Fruit fly (Drosophila melanogaster) Kc167 (cell line): ENCODE results near the gene CG9130.

Experiments
- Myc ChIP-seq: fragments of >200 bp; optimal IDR thresholded peaks from 2 replicates; lab custom pipeline; 2017; ENCODE audit warnings: missing external identifiers
- Sin3A ChIP-seq: fragments of >200 bp; optimal IDR thresholded peaks from 2 replicates; lab custom pipeline; 2018; ENCODE audit warnings: missing external identifiers
- h ChIP-seq: fragments of >200 bp; optimal IDR thresholded peaks from 3 replicates; lab custom pipeline; 2018; ENCODE audit warnings: missing external identifiers
- insv ChIP-seq: fragments of >200 bp; optimal IDR thresholded peaks from 3 replicates; lab custom pipeline; 2018; ENCODE audit warnings: missing external identifiers
- psq ChIP-seq: fragments of >200 bp; optimal IDR thresholded peaks from 2 replicates; lab custom pipeline; 2017; ENCODE audit warnings: missing external identifiers
- ttk ChIP-seq: sonication (Bioruptor generic); optimal IDR thresholded peaks from 2 replicates; lab custom pipeline; 2017; ENCODE audit warnings: missing external identifiers

The CG9130 gene

DNA sequence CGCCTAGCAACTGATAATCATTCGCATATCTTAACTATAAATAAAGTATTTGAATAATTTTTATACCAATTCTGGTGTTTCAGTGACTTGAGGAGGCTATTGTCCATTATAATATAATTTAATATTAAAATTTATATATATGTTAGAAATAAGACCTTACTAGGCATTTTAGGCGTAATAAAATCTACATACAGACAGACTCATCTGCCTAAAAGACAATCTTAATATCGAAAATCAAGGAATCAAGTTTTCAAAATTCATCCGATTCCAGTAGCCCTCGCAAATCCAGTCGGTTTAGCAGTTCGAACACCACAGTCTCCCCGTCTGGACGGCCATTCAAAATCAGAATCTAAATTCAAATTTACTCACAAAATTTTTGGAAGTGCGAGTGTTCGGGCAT is at the start of gene CG9130, which contains the start of gene CG9133:
TSS of gene CG9130 (plus strand) at position 301 of the 400 bp plus-strand sequence.
TSS of gene CG9133 (plus strand) at position 301 of the 400 bp plus-strand sequence.
- TF ChIP-seq insv (lab: Kevin White, UChicago) (no peak), Myc (lab: Kevin White, UChicago) (no peak), h (no peak), Sin3A (lab: Kevin White, UChicago) (no peak), psq (lab: Kevin White, UChicago) (no peak), ttk (lab: Kevin White, UChicago) (no peak)

DNA sequence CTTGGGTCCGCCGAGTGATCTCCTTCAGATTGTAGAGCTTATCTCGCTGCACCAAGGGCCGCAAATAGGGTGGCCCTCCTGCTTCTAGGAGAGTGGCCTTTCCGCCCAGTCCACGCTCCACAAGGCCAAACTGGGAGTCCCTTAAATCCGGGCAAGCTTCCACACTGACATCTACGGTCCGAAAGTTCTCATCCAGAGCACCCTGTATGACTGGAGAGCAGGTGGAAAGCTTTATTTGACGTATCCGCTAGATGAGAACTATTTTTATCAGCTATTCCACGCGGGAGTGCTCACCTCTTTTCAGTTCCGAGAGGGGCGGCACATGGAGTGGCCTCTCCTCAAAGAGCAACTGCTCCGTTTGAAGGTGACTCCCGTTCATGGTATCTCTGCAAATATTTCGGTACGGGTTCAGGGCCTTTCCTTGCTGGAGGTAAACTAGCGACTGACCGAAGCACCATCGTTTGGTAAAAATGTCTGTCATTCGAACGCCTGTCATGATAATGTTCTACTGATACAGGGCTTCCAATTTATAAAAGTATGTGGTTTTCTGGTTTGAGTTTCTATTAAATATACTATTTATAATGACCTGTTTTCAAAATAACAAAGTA is 49.1 kb upstream of the CG9130 start, which contains the start of gene meep:
TSS of gene meep (minus strand) at position 449 of the 608 bp plus-strand sequence.
- TF ChIP-seq psq (lab: Kevin White, UChicago), result no peak
- no peak for TF ChIP-seq insv (lab: Kevin White, UChicago)
- TF ChIP-seq Sin3A (lab: Kevin White, UChicago), result no peak
- TF ChIP-seq h, result no peak
- TF ChIP-seq ttk (lab: Kevin White, UChicago), result no peak
- TF ChIP-seq Myc (lab: Kevin White, UChicago), result no peak

DNA sequence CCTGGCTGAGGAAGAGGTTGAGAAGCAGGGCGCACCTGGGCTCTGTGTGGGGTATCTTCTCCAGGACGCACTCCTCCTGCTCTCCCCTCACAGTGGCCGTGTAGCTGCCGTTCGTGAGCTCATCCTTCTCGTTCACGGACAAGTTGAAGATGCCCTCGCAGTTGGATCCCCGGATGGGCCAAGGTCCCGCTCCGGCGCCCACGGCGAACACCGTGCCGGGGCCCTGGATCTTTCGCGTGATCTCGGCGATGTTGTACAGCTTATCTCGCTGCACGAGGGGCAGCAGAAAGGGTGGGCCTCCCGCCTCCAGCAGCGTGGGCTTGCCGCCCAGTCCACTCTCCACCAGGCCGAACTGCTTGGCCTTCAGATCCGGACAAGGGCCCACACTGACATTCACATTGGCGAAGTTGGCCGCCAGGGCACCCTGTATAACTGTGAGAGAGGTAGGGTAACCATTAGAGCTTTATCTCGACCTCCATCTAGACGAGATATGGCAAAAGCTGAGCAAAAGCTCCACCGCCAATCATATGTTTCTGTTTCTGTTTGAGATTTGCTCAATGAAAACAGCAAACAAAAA is 47.9 kb upstream of the CG9130 start:
- no peak for TF ChIP-seq psq (lab: Kevin White, UChicago)
- TF ChIP-seq Myc (lab: Kevin White, UChicago), result no peak
- no peak for TF ChIP-seq insv (lab: Kevin White, UChicago)
- TF ChIP-seq ttk (lab: Kevin White, UChicago), result no peak

DNA sequence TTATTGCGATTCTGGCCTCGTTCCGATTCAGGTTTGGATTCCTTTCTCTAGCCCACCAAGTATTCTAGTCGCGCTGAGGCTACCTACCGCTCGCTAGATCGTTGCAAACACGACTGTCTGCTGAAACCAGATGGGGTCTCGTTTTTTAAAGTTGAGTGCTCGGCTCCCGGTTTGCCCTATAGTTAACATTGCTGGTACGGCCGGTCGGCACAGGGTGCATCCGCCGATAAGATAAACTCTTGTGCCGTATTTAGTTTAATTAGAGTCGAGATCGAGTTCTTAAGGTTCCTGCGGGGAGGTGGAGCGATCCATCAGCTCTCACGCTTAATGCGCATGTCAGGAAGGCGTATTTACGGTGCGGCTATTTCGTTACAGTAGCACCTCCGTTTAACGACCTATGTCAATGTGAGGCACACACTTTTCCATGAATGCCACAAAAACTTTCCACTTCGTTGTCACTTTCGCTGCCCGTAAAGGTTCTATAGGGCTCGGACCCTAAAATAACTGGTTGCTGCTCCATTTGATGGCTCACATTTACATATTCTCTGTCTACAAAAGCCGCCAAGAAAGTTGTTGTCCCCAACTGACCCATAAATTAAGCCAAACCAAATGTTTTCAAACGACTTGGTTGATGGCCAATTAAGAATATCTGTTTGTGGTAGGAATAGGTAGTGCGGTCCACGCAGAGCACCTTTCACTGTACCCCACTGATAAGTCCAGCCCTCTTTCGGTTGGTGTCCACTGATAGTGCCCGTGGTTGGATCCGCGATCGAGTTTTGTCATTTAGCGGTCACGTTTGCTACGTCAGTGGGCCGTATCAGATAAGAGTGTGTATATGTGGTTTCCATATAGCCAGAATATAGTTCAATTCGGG is 46.9 kb upstream of the CG9130 start, which contains the start of gene CG9119:
TSS of gene CG9119 (minus strand) at position 122 of the 874 bp plus-strand sequence.
- TF ChIP-seq h (no peak), ttk (lab: Kevin White, UChicago) (no peak), Sin3A (lab: Kevin White, UChicago) (no peak), psq (lab: Kevin White, UChicago) (no peak), Myc (lab: Kevin White, UChicago) (no peak), insv (lab: Kevin White, UChicago) (no peak)

DNA sequence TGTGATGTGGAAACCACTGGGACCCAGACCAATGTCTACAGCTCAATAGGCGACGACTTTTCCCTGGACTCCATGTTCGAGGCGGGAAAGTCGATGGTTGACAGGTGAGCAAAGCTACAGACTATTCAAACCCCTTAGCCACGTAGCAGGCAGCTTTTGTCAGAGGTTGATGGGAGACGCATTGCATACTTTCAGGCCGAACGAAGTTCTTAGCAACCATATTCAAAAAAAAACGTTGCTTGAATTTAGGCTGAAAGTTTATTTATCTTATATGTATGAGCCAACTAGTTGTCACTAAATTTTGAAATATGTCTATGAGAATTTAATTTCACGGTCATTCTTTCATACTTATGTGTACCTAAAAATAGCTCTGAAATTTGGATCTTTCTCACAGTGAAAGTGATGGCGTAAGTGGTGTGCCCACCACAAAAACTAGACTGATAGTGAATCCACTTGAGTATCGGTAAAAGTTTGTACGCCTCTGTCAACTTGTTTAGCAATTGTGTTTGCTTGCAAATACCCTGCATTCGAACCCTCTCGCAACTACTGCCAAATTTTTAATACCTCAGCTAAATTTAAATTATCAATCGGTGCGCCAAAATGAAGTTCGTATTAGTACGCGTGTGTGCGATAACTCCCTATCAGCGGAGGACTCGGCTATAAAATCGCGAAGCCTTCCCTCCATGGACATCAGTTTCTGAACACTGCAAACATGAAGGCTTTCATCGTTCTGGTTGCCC is 45.0 kb upstream of the CG9130 start, which contains the start of gene LysB:
TSS of gene LysB (plus strand) at position 690 of the 740 bp plus-strand sequence.
- TF ChIP-seq Myc (lab: Kevin White, UChicago), result no peak
- no peak for TF ChIP-seq ttk (lab: Kevin White, UChicago)

DNA sequence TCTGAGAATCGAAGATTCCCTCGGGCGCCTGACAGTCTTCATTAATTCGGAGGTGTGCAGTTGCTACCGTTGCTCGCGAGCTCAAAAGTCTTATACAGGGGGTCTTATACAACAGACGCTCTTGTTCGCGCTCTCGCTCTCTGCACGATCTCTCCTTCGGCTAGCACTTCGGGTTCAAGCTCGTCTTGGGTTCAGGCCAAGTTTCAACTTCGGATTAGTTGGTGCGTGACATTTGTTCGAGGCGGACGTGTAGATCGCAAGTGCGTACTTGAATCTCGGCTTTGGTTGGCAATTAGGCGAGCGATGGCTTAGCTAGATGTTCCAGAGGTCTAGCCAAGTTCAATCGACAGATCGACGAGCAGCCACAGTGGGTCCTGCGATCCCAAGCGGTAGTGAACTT is 43.6 kb upstream of the CG9130 start:
- TF ChIP-seq h (no peak), psq (lab: Kevin White, UChicago) (no peak), ttk (lab: Kevin White, UChicago) (no peak), Myc (lab: Kevin White, UChicago) (no peak), insv (lab: Kevin White, UChicago) (no peak), Sin3A (lab: Kevin White, UChicago) (no peak)

DNA sequence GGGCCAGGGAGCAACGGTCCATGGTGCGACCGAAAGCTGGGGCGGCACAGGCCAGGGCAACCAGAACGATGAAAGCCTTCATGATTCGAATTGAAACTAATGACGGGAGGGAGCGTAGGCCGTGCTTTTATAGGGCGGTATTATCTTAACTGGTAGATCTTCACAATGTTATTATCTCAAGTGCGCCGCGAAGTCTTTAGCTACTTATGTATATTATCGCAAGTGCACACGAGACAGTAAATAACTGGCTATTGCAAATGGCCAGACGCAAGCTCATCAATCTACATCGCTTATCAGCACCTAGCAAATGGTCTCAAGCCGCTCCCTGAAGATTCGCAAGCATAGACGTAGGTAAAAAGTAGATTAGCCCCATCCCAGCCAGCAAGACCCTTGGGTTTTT is 40.7 kb upstream of the CG9130 start, which contains the start of gene LysD:
TSS of gene LysD (minus strand) at position 101 of the 400 bp plus-strand sequence.
- TF ChIP-seq insv (lab: Kevin White, UChicago) (no peak), psq (lab: Kevin White, UChicago) (no peak), h (no peak), Myc (lab: Kevin White, UChicago) (no peak), Sin3A (lab: Kevin White, UChicago) (no peak), ttk (lab: Kevin White, UChicago) (no peak)

DNA sequence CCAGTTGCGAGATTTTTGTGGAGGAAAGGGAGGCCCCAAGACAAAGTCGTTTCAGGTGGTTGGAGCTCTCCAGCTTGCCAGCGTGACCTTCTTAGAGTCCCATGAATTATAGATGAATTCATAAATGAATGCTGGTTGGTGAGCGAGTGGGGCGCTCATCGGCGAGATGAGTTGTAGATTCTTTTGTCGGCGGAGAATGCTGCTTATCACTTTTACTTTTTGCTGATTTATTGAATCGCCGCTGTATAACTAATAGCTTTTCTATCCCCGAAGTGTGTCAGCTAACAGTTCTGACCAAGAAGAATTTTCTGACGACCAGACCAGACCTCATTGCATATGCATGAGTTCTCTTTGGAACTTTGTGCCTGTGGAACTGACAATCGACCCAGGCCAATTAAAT is 39.7 kb upstream of the CG9130 start:
- no peak for TF ChIP-seq Myc (lab: Kevin White, UChicago)
- TF ChIP-seq psq (lab: Kevin White, UChicago), result no peak
- no peak for TF ChIP-seq h
- TF ChIP-seq Sin3A (lab: Kevin White, UChicago), result no peak
- no peak for TF ChIP-seq ttk (lab: Kevin White, UChicago)
- no peak for TF ChIP-seq insv (lab: Kevin White, UChicago)

DNA sequence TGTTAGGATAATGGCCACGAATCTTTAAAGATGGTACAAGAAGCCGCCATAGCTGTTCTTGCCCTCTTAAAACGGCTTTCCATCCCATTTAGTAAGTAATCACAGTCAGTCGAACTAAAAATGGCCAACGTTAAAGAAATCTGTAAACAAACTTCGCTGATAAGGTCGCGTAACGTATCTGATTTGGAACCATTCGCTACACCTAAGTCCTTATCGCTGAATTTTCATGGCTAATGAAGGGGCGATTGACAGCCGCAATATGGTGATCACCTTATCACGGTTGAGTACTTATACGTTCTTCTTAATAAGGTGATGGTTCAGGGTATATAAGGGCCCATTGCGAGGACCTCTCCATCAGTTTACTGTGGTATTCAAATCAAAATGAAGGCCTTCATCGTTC is 39.2 kb upstream of the CG9130 start, which contains the start of gene LysE:
TSS of gene LysE (plus strand) at position 257 of the 400 bp plus-strand sequence.
- no peak for TF ChIP-seq ttk (lab: Kevin White, UChicago)
- TF ChIP-seq psq (lab: Kevin White, UChicago), result no peak
- no peak for TF ChIP-seq Myc (lab: Kevin White, UChicago)
- TF ChIP-seq insv (lab: Kevin White, UChicago), result no peak
- no peak for TF ChIP-seq h
- no peak for TF ChIP-seq Sin3A (lab: Kevin White, UChicago)

DNA sequence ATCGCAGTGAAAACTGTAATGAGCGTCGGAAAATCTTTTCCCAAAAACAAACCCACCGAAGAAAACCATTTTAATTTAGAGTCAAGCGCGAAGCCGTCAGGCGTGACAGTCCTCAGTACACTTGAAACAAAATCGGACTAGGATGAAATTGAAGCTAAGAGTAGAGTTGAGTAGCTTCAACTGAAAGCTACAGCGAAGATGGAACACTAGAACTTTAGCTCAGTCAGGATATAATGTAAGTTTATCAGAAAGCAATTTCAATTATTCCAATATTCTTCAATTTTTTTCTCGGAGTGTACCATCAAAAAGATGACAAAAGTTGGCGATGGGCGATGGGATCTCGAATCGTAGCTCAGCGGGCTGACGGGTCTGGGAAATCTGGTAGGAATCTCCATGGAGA is 35.4 kb upstream of the CG9130 start:
- TF ChIP-seq ttk (lab: Kevin White, UChicago), result no peak
- TF ChIP-seq Myc (lab: Kevin White, UChicago), result no peak
- no peak for TF ChIP-seq insv (lab: Kevin White, UChicago)
- TF ChIP-seq psq (lab: Kevin White, UChicago), result no peak
- no peak for TF ChIP-seq Sin3A (lab: Kevin White, UChicago)
- no peak for TF ChIP-seq h
